Worm (Caenorhabditis elegans) whole organism, young adult: ENCODE measurements around the gene ubc-6.
"Not testable (repeated sequence)": the region's sequence is repeated elsewhere in the genome, so short reads cannot be mapped to it uniquely, and the experiment has no call there.

Experiments used
- B0019.2 ChIP-seq: fragments of 200-800 bp; sonication (Bioruptor generic); conservative IDR thresholded peaks from 2 replicates; pipeline ENCODE4 v1.3.6; 2022; ENCODE audit warnings: missing genetic modification reagents, missing genetic modification characterization, missing compliant biosample characterization
- F23B12.7 ChIP-seq: sonication (generic microtip); optimal IDR thresholded peaks from 2 replicates; lab custom pipeline; 2017; ENCODE audit warnings: missing genetic modification characterization, mild to moderate bottlenecking, missing compliant biosample characterization, antibody characterized with exemption, moderate library complexity; ENCODE audit not compliant: insufficient read depth
- F33H1.4 ChIP-seq: fragments of 200-800 bp; sonication (Bioruptor generic); IDR thresholded peaks from 2 replicates; pipeline ENCODE4 v1.3.6; 2022; ENCODE audit warnings: missing genetic modification reagents, missing genetic modification characterization, missing compliant biosample characterization
- F49E8.2 ChIP-seq: sonication (generic microtip); optimal IDR thresholded peaks from 3 replicates; lab custom pipeline; 2017; ENCODE audit warnings: missing genetic modification characterization, mild to moderate bottlenecking, missing compliant biosample characterization, antibody characterized with exemption, moderate library complexity; ENCODE audit not compliant: insufficient read depth
- K11D2.4 ChIP-seq: fragments of 200-800 bp; sonication (Bioruptor generic); IDR thresholded peaks from 2 replicates; pipeline ENCODE4 v1.3.6; 2022; ENCODE audit warnings: missing genetic modification reagents, missing genetic modification characterization, missing compliant biosample characterization
- Y53F4B.3 ChIP-seq: fragments of 200-800 bp; sonication (Bioruptor generic); IDR thresholded peaks from 2 replicates; pipeline ENCODE4 v1.3.6; 2022; ENCODE audit warnings: missing genetic modification reagents, missing genetic modification characterization, missing compliant biosample characterization
- Y79H2A.3 ChIP-seq: fragments of 200-800 bp; sonication (Bioruptor generic); conservative IDR thresholded peaks from 2 replicates; pipeline ENCODE4 v1.3.6; 2022; ENCODE audit warnings: missing genetic modification reagents, missing genetic modification characterization, missing compliant biosample characterization
- Y95B8A.8 ChIP-seq: fragments of 200-800 bp; sonication (Bioruptor generic); IDR thresholded peaks from 2 replicates; pipeline ENCODE4 v1.3.6; 2022; ENCODE audit warnings: missing genetic modification reagents, missing genetic modification characterization, missing compliant biosample characterization
- ZK185.1 ChIP-seq: sonication (generic microtip); optimal IDR thresholded peaks from 2 replicates; lab custom pipeline; 2016; ENCODE audit warnings: mild to moderate bottlenecking, missing genetic modification characterization, missing compliant biosample characterization; ENCODE audit not compliant: poor library complexity, severe bottlenecking
- aptf-2 ChIP-seq: fragments of 200-800 bp; sonication (Bioruptor generic); conservative IDR thresholded peaks from 2 replicates; pipeline ENCODE4 v1.3.6; 2022; ENCODE audit warnings: missing genetic modification reagents, missing genetic modification characterization, missing compliant biosample characterization
- athp-1 ChIP-seq: sonication (generic microtip); optimal IDR thresholded peaks from 2 replicates; lab custom pipeline; 2017; ENCODE audit warnings: mild to moderate bottlenecking, missing genetic modification characterization, missing compliant biosample characterization
- attf-3 ChIP-seq: fragments of 200-800 bp; sonication (Bioruptor generic); conservative IDR thresholded peaks from 2 replicates; pipeline ENCODE4 v1.3.6; 2022; ENCODE audit warnings: missing genetic modification reagents, missing genetic modification characterization, missing compliant biosample characterization
- cebp-1 ChIP-seq, 2 experiments: fragments of 200-800 bp in 1 of 2; sonication (Bioruptor generic) in 1 of 2; sonication (generic microtip) in 1 of 2; IDR thresholded peaks in 1 of 2; optimal IDR thresholded peaks in 1 of 2; 2 replicates each; pipeline versions ENCODE4 v1.3.6 to Lab custom; 2017 to 2022; ENCODE audit warnings: missing compliant biosample characterization in 2 of 2, missing genetic modification characterization in 2 of 2, mild to moderate bottlenecking in 1 of 2, missing genetic modification reagents in 1 of 2, moderate library complexity in 1 of 2
- ceh-91 ChIP-seq: fragments of 200-800 bp; sonication (Bioruptor generic); IDR thresholded peaks from 2 replicates; pipeline ENCODE4 v1.3.6; 2022; ENCODE audit warnings: missing genetic modification reagents, missing genetic modification characterization, missing compliant biosample characterization
- chd-7 ChIP-seq: sonication (generic microtip); optimal IDR thresholded peaks from 2 replicates; lab custom pipeline; 2016; ENCODE audit warnings: mild to moderate bottlenecking, missing genetic modification characterization, moderate library complexity, missing compliant biosample characterization
- dox-1 ChIP-seq: fragments of 200-800 bp; sonication (Bioruptor generic); IDR thresholded peaks from 2 replicates; pipeline ENCODE4 v1.3.6; 2022; ENCODE audit warnings: missing genetic modification reagents, missing genetic modification characterization, missing compliant biosample characterization
- egl-18 ChIP-seq: fragments of 200-800 bp; sonication (Bioruptor generic); IDR thresholded peaks from 2 replicates; pipeline ENCODE4 v1.3.6; 2022; ENCODE audit warnings: missing genetic modification reagents, missing genetic modification characterization, missing compliant biosample characterization
- fkh-3 ChIP-seq: sonication (generic microtip); optimal IDR thresholded peaks from 2 replicates; lab custom pipeline; 2016; ENCODE audit warnings: mild to moderate bottlenecking, missing genetic modification characterization, missing compliant biosample characterization
- hrde-1 ChIP-seq: sonication (generic microtip); optimal IDR thresholded peaks from 2 replicates; lab custom pipeline; 2016; ENCODE audit warnings: missing genetic modification characterization, mild to moderate bottlenecking, missing compliant biosample characterization, moderate library complexity, missing genotype, missing genetic modification reagents, borderline replicate concordance
- lin-26 ChIP-seq: fragments of 200-800 bp; sonication (Bioruptor generic); IDR thresholded peaks from 2 replicates; pipeline ENCODE4 v1.3.6; 2022; ENCODE audit warnings: missing genetic modification reagents, missing genetic modification characterization, missing compliant biosample characterization
- madf-6 ChIP-seq: fragments of 200-800 bp; sonication (Bioruptor generic); IDR thresholded peaks from 2 replicates; pipeline ENCODE4 v1.3.6; 2022; ENCODE audit warnings: missing genetic modification reagents, missing genetic modification characterization, missing compliant biosample characterization
- madf-8 ChIP-seq: fragments of 200-800 bp; sonication (Bioruptor generic); conservative IDR thresholded peaks from 2 replicates; pipeline ENCODE4 v1.3.6; 2022; ENCODE audit warnings: missing genetic modification reagents, missing genetic modification characterization, missing compliant biosample characterization
- nfya-2 ChIP-seq: fragments of 200-800 bp; sonication (Bioruptor generic); IDR thresholded peaks from 2 replicates; pipeline ENCODE4 v1.3.6; 2022; ENCODE audit warnings: missing genetic modification reagents, missing genetic modification characterization, missing compliant biosample characterization
- nhr-27 ChIP-seq: fragments of 200-800 bp; sonication (Bioruptor generic); optimal IDR thresholded peaks from 2 replicates; lab custom pipeline; 2018; ENCODE audit warnings: mild to moderate bottlenecking, missing genetic modification characterization, moderate library complexity, missing compliant biosample characterization
- pbrm-1 ChIP-seq: fragments of 200-800 bp; sonication (Bioruptor generic); IDR thresholded peaks from 2 replicates; pipeline ENCODE4 v1.3.6; 2022; ENCODE audit warnings: missing genetic modification reagents, missing genetic modification characterization, missing compliant biosample characterization
- somi-1 ChIP-seq: fragments of 200-800 bp; sonication (Bioruptor generic); optimal IDR thresholded peaks from 2 replicates; lab custom pipeline; 2018; ENCODE audit warnings: mild to moderate bottlenecking, missing genetic modification characterization, missing compliant biosample characterization
- unc-130 ChIP-seq: sonication (generic microtip); optimal IDR thresholded peaks from 2 replicates; lab custom pipeline; 2016; ENCODE audit warnings: missing genetic modification reagents, missing genetic modification characterization, missing compliant biosample characterization
- unc-62 ChIP-seq: fragments of 150-350 bp; optimal IDR thresholded peaks from 2 replicates; lab custom pipeline; 2014; ENCODE audit warnings: missing biosample characterization, missing genetic modification reagents, missing genetic modification characterization
- zfh-2 ChIP-seq: fragments of 200-800 bp; sonication (Bioruptor generic); conservative IDR thresholded peaks from 2 replicates; pipeline ENCODE4 v1.3.6; 2022; ENCODE audit warnings: missing genetic modification reagents, missing genetic modification characterization, missing compliant biosample characterization
- zim-3 ChIP-seq: sonication (generic microtip); optimal IDR thresholded peaks from 2 replicates; lab custom pipeline; 2017; ENCODE audit warnings: mild to moderate bottlenecking, missing genetic modification characterization, moderate library complexity, missing compliant biosample characterization
- ztf-25 ChIP-seq: fragments of 200-800 bp; sonication (Bioruptor generic); IDR thresholded peaks from 2 replicates; pipeline ENCODE4 v1.3.6; 2022; ENCODE audit warnings: missing genetic modification reagents, missing genetic modification characterization, missing compliant biosample characterization
- ztf-3 ChIP-seq: fragments of 200-800 bp; sonication (Bioruptor generic); optimal IDR thresholded peaks from 2 replicates; lab custom pipeline; 2018; ENCODE audit warnings: mild to moderate bottlenecking, missing genetic modification characterization, missing compliant biosample characterization

Gene ubc-6

DNA sequence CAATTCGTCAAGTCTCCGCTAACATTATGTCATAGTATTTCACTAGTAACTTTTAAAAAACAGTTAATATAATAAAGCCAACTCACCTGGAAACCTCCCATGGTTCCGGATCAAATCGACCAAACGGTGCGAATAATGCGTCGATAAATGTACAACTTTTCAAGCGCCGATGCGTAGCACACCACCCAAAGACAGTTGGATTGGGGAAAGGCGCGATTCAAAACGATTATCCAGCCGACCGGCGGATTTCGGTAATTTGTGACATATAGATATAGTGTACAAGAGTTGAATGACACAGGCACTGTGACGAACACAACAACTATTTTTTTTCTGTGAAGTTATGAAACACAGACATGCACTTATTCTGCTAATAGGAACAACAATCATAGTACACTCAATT lies 44.8 kb upstream of the ubc-6 start, which contains the start of gene kcc-3:
Gene kcc-3, minus strand, starts transcription at position 101 of the 400 bp plus-strand sequence.
- TF ChIP-seq F23B12.7 (tag; lab: Kevin White, UChicago) (no peak), ceh-91 (GFP tag; lab: Robert Waterston, UW) (no peak), somi-1 (GFP tag; lab: Kevin White, UChicago) (no peak), zim-3 (tag; lab: Kevin White, UChicago) (no peak), ZK185.1 (tag; lab: Kevin White, UChicago) (no peak), lin-26 (GFP tag; lab: Robert Waterston, UW) (no peak), athp-1 (no peak), F49E8.2 (tag; lab: Kevin White, UChicago) (no peak), fkh-3 (tag; lab: Kevin White, UChicago) (no peak)

DNA sequence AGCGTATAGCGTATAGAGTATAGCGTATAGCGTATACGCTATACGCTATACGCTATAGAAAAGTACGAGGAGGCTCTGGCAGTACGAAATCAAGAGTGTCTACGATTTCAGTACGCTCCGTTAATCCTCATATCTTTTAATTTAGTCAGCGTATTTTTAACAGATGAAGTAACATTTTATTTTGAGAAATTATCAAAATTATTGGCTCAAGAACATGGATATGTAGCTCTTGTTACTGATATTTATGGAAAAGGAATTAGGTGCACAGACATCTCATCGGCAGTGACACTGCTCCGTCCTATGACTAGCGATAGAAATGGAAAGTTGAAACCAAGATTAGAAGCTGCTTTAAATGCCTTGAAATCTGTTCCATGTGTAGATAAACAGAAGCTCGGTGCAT lies 44.0 kb upstream of the ubc-6 start, which contains the start of gene K02A2.1:
Gene K02A2.1, plus strand, starts transcription at position 301 of the 400 bp plus-strand sequence.
- not testable (repeated sequence) for TF ChIP-seq cebp-1 (GFP tag; IDR thresholded peaks at IDR 0.05; lab: Robert Waterston, UW); cebp-1 (tag; optimal IDR thresholded peaks at IDR 0.05; lab: Kevin White, UChicago); madf-6; chd-7 (tag; lab: Kevin White, UChicago)

DNA sequence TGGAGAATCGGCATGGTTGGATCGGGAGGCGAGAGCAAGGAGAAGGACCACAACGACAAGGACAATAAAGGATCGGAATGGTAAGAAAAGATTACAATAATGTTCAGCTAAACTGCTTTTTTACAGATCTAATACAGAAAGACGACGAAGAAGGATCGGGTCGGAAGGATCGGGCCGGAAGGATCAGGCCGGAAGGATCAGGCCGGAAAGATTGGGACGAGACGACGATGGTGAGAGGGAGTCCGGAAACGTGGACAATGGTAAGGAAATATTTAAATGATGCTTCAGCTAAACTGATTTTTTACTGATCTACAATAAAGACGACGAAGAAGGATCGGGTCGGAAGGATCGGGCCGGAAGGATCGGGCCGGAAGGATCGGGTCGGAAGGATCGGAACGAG lies 32.3 kb upstream of the ubc-6 start:
- TF ChIP-seq Y79H2A.3 (0 out of 2 replicates have a peak, but pooled peaks have one; percentile 43), K11D2.4 (GFP tag; lab: Robert Waterston, UW) (0 out of 2 replicates have a peak, but pooled peaks have one; percentile 10), aptf-2 (GFP tag; lab: Robert Waterston, UW) (0 out of 2 replicates have a peak, but pooled peaks have one; percentile 33), ztf-25 (GFP tag; lab: Robert Waterston, UW) (0 out of 2 replicates have a peak, but pooled peaks have one; percentile 3), dox-1 (GFP tag; lab: Robert Waterston, UW) (peak; percentile 51)

ce11 chrII:7456184-7456583 lies 22.8 kb upstream of the ubc-6 start, which contains the start of gene D1022.3:
TSS of gene D1022.3 (minus strand) at chrII:7456284.
- TF ChIP-seq egl-18 (GFP tag; lab: Robert Waterston, UW) (no peak), zfh-2 (GFP tag; lab: Robert Waterston, UW) (no peak), F33H1.4 (GFP tag; lab: Robert Waterston, UW) (no peak), hrde-1 (tag; lab: Kevin White, UChicago) (no peak), madf-8 (no peak), Y53F4B.3 (GFP tag; lab: Robert Waterston, UW) (no peak), zim-3 (tag; lab: Kevin White, UChicago) (no peak), Y95B8A.8 (GFP tag; lab: Robert Waterston, UW) (no peak), B0019.2 (GFP tag; lab: Robert Waterston, UW) (no peak), nhr-27 (tag; lab: Kevin White, UChicago) (no peak), unc-62 (no peak), nfya-2 (GFP tag; lab: Robert Waterston, UW) (no peak), pbrm-1 (GFP tag; lab: Robert Waterston, UW) (no peak), ztf-3 (GFP tag; lab: Kevin White, UChicago) (no peak), fkh-3 (tag; lab: Kevin White, UChicago) (no peak), unc-130 (GFP tag; lab: Kevin White, UChicago) (no peak), ZK185.1 (tag; lab: Kevin White, UChicago) (no peak), attf-3 (GFP tag; lab: Robert Waterston, UW) (no peak)
